Worm (Caenorhabditis elegans) whole organism, L4 larva: ENCODE data around the gene T05A10.6.

ENCODE experiments used
- F10B5.3 ChIP-seq: sonication (generic microtip); optimal IDR thresholded peaks from 2 replicates; lab custom pipeline; 2016; ENCODE audit warnings: mild to moderate bottlenecking, missing genetic modification characterization, missing compliant biosample characterization
- F37D6.2 ChIP-seq: sonication (generic microtip); optimal IDR thresholded peaks from 2 replicates; lab custom pipeline; 2016; ENCODE audit warnings: mild to moderate bottlenecking, missing genetic modification characterization, missing compliant biosample characterization
- T20F7.1 ChIP-seq: fragments of 200-800 bp; sonication (Bioruptor generic); optimal IDR thresholded peaks from 2 replicates; lab custom pipeline; 2018; ENCODE audit warnings: mild to moderate bottlenecking, missing genetic modification characterization, missing compliant biosample characterization
- Y75B8A.6 ChIP-seq: fragments of 200-800 bp; sonication (Bioruptor generic); IDR thresholded peaks from 2 replicates; pipeline ENCODE4 v1.3.6; 2022; ENCODE audit warnings: missing genetic modification reagents, missing genetic modification characterization, missing compliant biosample characterization
- ZK546.5 ChIP-seq, 2 experiments: sonication (generic microtip); optimal IDR thresholded peaks; 2 replicates each; lab custom pipeline; 2017; ENCODE audit warnings: missing biosample characterization in 2 of 2, missing genetic modification characterization in 2 of 2
- aha-1 ChIP-seq: fragments of 150-350 bp; peaks from one replicate; lab custom pipeline; 2014; ENCODE audit warnings: missing biosample characterization, missing genetic modification characterization
- ama-1 ChIP-seq: fragments of 150-350 bp; optimal IDR thresholded peaks from 2 replicates; lab custom pipeline; 2014; ENCODE audit warnings: inconsistent platforms, mixed read lengths
- arid-1 ChIP-seq: fragments of 200-800 bp; sonication (Bioruptor generic); conservative IDR thresholded peaks from 2 replicates; pipeline ENCODE4 v1.3.6; 2022; ENCODE audit warnings: missing genetic modification reagents, missing genetic modification characterization, missing compliant biosample characterization
- attf-4 ChIP-seq: sonication (generic microtip); optimal IDR thresholded peaks from 3 replicates; lab custom pipeline; 2017; ENCODE audit warnings: missing biosample characterization, missing genetic modification characterization
- ceh-20 ChIP-seq: fragments of 200-800 bp; sonication (Bioruptor generic); IDR thresholded peaks from 2 replicates; pipeline ENCODE4 v1.3.6; 2022; ENCODE audit warnings: missing genetic modification reagents, missing genetic modification characterization, missing compliant biosample characterization
- ceh-32 ChIP-seq: sonication (generic microtip); optimal IDR thresholded peaks from 2 replicates; lab custom pipeline; 2016; ENCODE audit warnings: mild to moderate bottlenecking, missing genetic modification characterization, missing compliant biosample characterization; ENCODE audit not compliant: poor library complexity
- ceh-44 ChIP-seq: fragments of 200-800 bp; sonication (Bioruptor generic); IDR thresholded peaks from 2 replicates; pipeline ENCODE4 v1.3.6; 2022; ENCODE audit warnings: missing genetic modification reagents, missing genetic modification characterization, missing compliant biosample characterization
- ces-1 ChIP-seq: fragments of 150-350 bp; sonication (generic microtip); optimal IDR thresholded peaks from 4 replicates; lab custom pipeline; 2014; ENCODE audit warnings: missing biosample characterization, missing genetic modification reagents, missing genetic modification characterization
- cey-2 ChIP-seq: sonication (generic microtip); optimal IDR thresholded peaks from 3 replicates; lab custom pipeline; 2017; ENCODE audit warnings: missing genetic modification characterization, mild to moderate bottlenecking, missing compliant biosample characterization, antibody characterized with exemption, borderline replicate concordance; ENCODE audit not compliant: insufficient read depth
- ctbp-1 ChIP-seq: fragments of 200-800 bp; sonication (Bioruptor generic); IDR thresholded peaks from 2 replicates; pipeline ENCODE4 v1.3.6; 2022; ENCODE audit warnings: missing genetic modification reagents, missing genetic modification characterization, missing compliant biosample characterization
- daf-16 ChIP-seq, 3 experiments: sonication (generic microtip); optimal IDR thresholded peaks; 2 replicates each; lab custom pipeline; 2016 to 2017; ENCODE audit warnings: missing genetic modification characterization in 3 of 3, missing genetic modification reagents in 3 of 3, mild to moderate bottlenecking in 2 of 3, missing compliant biosample characterization in 2 of 3, missing biosample characterization in 1 of 3, moderate library complexity in 1 of 3
- daf-19 ChIP-seq: fragments of 200-800 bp; sonication (Bioruptor generic); conservative IDR thresholded peaks from 2 replicates; pipeline ENCODE4 v1.3.6; 2022; ENCODE audit warnings: missing genetic modification characterization, missing compliant biosample characterization
- dmd-6 ChIP-seq: fragments of 200-800 bp; sonication (Bioruptor generic); IDR thresholded peaks from 2 replicates; pipeline ENCODE4 v1.3.6; 2022; ENCODE audit warnings: missing genetic modification reagents, missing genetic modification characterization, missing compliant biosample characterization
- duxl-1 ChIP-seq: sonication (generic microtip); optimal IDR thresholded peaks from 2 replicates; lab custom pipeline; 2016; ENCODE audit warnings: mild to moderate bottlenecking, missing genetic modification characterization, moderate library complexity, missing compliant biosample characterization; ENCODE audit not compliant: poor library complexity
- egl-43 ChIP-seq: fragments of 200-800 bp; sonication (Bioruptor generic); IDR thresholded peaks from 2 replicates; pipeline ENCODE4 v1.3.6; 2022; ENCODE audit warnings: missing genetic modification reagents, missing genetic modification characterization, missing compliant biosample characterization
- hlh-11 ChIP-seq: fragments of 200-800 bp; sonication (Bioruptor generic); optimal IDR thresholded peaks from 2 replicates; lab custom pipeline; 2018; ENCODE audit warnings: mild to moderate bottlenecking, missing genetic modification characterization, missing compliant biosample characterization
- hlh-30 ChIP-seq: sonication (generic microtip); optimal IDR thresholded peaks from 2 replicates; lab custom pipeline; 2017; ENCODE audit warnings: antibody characterized with exemption, mild to moderate bottlenecking, missing genetic modification characterization, missing compliant biosample characterization; ENCODE audit not compliant: insufficient read depth
- hmg-1.1 ChIP-seq: fragments of 200-800 bp; sonication (Bioruptor generic); IDR thresholded peaks from 2 replicates; pipeline ENCODE4 v1.3.6; 2022; ENCODE audit warnings: missing genetic modification reagents, missing genetic modification characterization, missing compliant biosample characterization
- lir-3 ChIP-seq: sonication (generic microtip); optimal IDR thresholded peaks from 2 replicates; lab custom pipeline; 2016; ENCODE audit warnings: mild to moderate bottlenecking, missing genetic modification characterization, missing compliant biosample characterization
- lsy-2 ChIP-seq, 2 experiments: fragments of 150-350 bp in 1 of 2; sonication (generic microtip) in 1 of 2; optimal IDR thresholded peaks; 2 replicates each; lab custom pipeline; 2014 to 2017; ENCODE audit warnings: missing biosample characterization in 2 of 2, missing genetic modification characterization in 2 of 2
- madf-9 ChIP-seq: fragments of 200-800 bp; sonication (Bioruptor generic); conservative IDR thresholded peaks from 2 replicates; pipeline ENCODE4 v1.3.6; 2022; ENCODE audit warnings: missing genetic modification reagents, missing genetic modification characterization, missing compliant biosample characterization
- mep-1 ChIP-seq: fragments of 150-350 bp; sonication (generic microtip); optimal IDR thresholded peaks from 3 replicates; lab custom pipeline; 2014; ENCODE audit warnings: missing biosample characterization, missing genetic modification characterization
- mes-2 ChIP-seq: sonication (generic microtip); optimal IDR thresholded peaks from 2 replicates; lab custom pipeline; 2016; ENCODE audit warnings: missing genotype, mild to moderate bottlenecking, missing genetic modification characterization, missing compliant biosample characterization; ENCODE audit not compliant: poor library complexity, severe bottlenecking
- nhr-10 ChIP-seq: fragments of 150-350 bp; optimal IDR thresholded peaks from 2 replicates; lab custom pipeline; 2014; ENCODE audit warnings: missing biosample characterization, missing genetic modification characterization
- nhr-237 ChIP-seq: sonication (generic microtip); optimal IDR thresholded peaks from 2 replicates; lab custom pipeline; 2017; ENCODE audit warnings: missing biosample characterization, missing genetic modification characterization
- nhr-28 ChIP-seq: fragments of 150-350 bp; optimal IDR thresholded peaks from 2 replicates; lab custom pipeline; 2014; ENCODE audit warnings: missing biosample characterization, missing genetic modification characterization
- nhr-48 ChIP-seq: sonication (generic microtip); optimal IDR thresholded peaks from 2 replicates; lab custom pipeline; 2016; ENCODE audit warnings: mild to moderate bottlenecking, missing genetic modification characterization, missing compliant biosample characterization
- nhr-6 ChIP-seq: fragments of 150-350 bp; optimal IDR thresholded peaks from 2 replicates; lab custom pipeline; 2014; ENCODE audit warnings: missing biosample characterization, missing genetic modification characterization
- nhr-76 ChIP-seq: fragments of 150-350 bp; optimal IDR thresholded peaks from 2 replicates; lab custom pipeline; 2014; ENCODE audit warnings: missing biosample characterization, missing genetic modification characterization
- pha-4 ChIP-seq, 2 experiments: fragments of 150-350 bp in 1 of 2; fragments of 200-800 bp in 1 of 2; sonication (Bioruptor generic) in 1 of 2; IDR thresholded peaks in 1 of 2; optimal IDR thresholded peaks in 1 of 2; 2 replicates each; pipeline versions ENCODE4 v1.3.6 to Lab custom; 2014 to 2022; ENCODE audit warnings: missing genetic modification characterization in 2 of 2, missing genetic modification reagents in 2 of 2, missing biosample characterization in 1 of 2, missing compliant biosample characterization in 1 of 2
- rbr-2 ChIP-seq: sonication (generic microtip); optimal IDR thresholded peaks from 2 replicates; lab custom pipeline; 2016; ENCODE audit warnings: missing genotype, missing genetic modification characterization, missing compliant biosample characterization
- set-16 ChIP-seq: fragments of 200-800 bp; sonication (Bioruptor generic); IDR thresholded peaks from 2 replicates; pipeline ENCODE4 v1.3.6; 2022; ENCODE audit warnings: missing genetic modification reagents, missing genetic modification characterization, missing compliant biosample characterization
- spr-3 ChIP-seq: fragments of 200-800 bp; sonication (Bioruptor generic); optimal IDR thresholded peaks from 2 replicates; lab custom pipeline; 2018; ENCODE audit warnings: mild to moderate bottlenecking, missing genetic modification characterization, missing compliant biosample characterization
- tag-97 ChIP-seq: fragments of 200-800 bp; sonication (Bioruptor generic); IDR thresholded peaks from 2 replicates; pipeline ENCODE4 v1.3.6; 2022; ENCODE audit warnings: missing genetic modification characterization, missing compliant biosample characterization
- unc-62 ChIP-seq, 3 experiments: fragments of 150-350 bp in 1 of 3; sonication (generic microtip); optimal IDR thresholded peaks in 2 of 3; peaks in 1 of 3; 1 replicate in 1 of 3; 2 replicates in 2 of 3; lab custom pipeline; 2014 to 2017; ENCODE audit warnings: missing biosample characterization in 3 of 3, missing genetic modification characterization in 3 of 3, missing genetic modification reagents in 3 of 3, missing genotype in 1 of 3
- zag-1 ChIP-seq: fragments of 150-350 bp; optimal IDR thresholded peaks from 2 replicates; lab custom pipeline; 2014; ENCODE audit warnings: missing biosample characterization, missing genetic modification characterization
- zfp-2 ChIP-seq: sonication (generic microtip); optimal IDR thresholded peaks from 2 replicates; lab custom pipeline; 2016; ENCODE audit warnings: mild to moderate bottlenecking, missing genetic modification characterization, missing compliant biosample characterization

T05A10.6 gene

ce11 chrX:10768289-10769153, 26.0 kb downstream of the T05A10.6 start (continued):
- TF ChIP-seq hmg-1.1 (GFP tag; lab: Robert Waterston, UW) (0 out of 2 replicates have a peak, but pooled peaks have one; percentile 11), ZK546.5 (tag; optimal IDR thresholded peaks at IDR 0.05; lab: Kevin White, UChicago) (no peak), nhr-76 (tag; lab: Kevin White, UChicago) (no peak), ceh-32 (tag; lab: Kevin White, UChicago) (no peak), zag-1 (no peak), spr-3 (GFP tag; lab: Kevin White, UChicago) (no peak), Y75B8A.6 (no peak)

ce11 chrX:10767669-10768068, 26.9 kb downstream of the T05A10.6 start:
- TF ChIP-seq daf-16 (GFP tag; optimal IDR thresholded peaks at IDR 0.05; lab: Kevin White, UChicago) (no peak), daf-16 (tag; optimal IDR thresholded peaks at IDR 0.05; lab: Kevin White, UChicago) (peak; percentile 21), madf-9 (GFP tag; lab: Robert Waterston, UW) (0 out of 2 replicates have a peak, but pooled peaks have one; percentile 11), hmg-1.1 (GFP tag; lab: Robert Waterston, UW) (peak; percentile 50), nhr-6 (tag; lab: Kevin White, UChicago) (peak; percentile 3), ama-1 (lab: Kevin White, UChicago) (no peak), unc-62 (GFP tag; optimal IDR thresholded peaks at IDR 0.05 in 1 of 2; lab: Kevin White, UChicago) (peak in 1 of 2 experiments; percentile 88), unc-62 (tag; optimal IDR thresholded peaks at IDR 0.05; lab: Kevin White, UChicago) (no peak), lsy-2 (tag; optimal IDR thresholded peaks at IDR 0.05; lab: Kevin White, UChicago) (peak in 1 of 2 experiments; percentile 32), ctbp-1 (GFP tag; lab: Robert Waterston, UW) (0 out of 2 replicates have a peak, but pooled peaks have one; percentile 6), hlh-11 (tag; lab: Kevin White, UChicago) (peak; percentile 17), tag-97 (GFP tag; lab: Robert Waterston, UW) (0 out of 2 replicates have a peak, but pooled peaks have one; percentile 76), egl-43 (GFP tag; lab: Robert Waterston, UW) (peak; percentile 20; the same call in 1 of the 2 replicates), dmd-6 (GFP tag; lab: Robert Waterston, UW) (peak; percentile 12; the same call in 1 of the 2 replicates), ceh-44 (GFP tag; lab: Robert Waterston, UW) (no peak), mes-2 (tag; lab: Kevin White, UChicago) (peak; percentile 56), nhr-48 (peak; percentile 52), nhr-28 (tag; lab: Kevin White, UChicago) (no peak), rbr-2 (tag; lab: Kevin White, UChicago) (peak; percentile 34), attf-4 (tag; lab: Kevin White, UChicago) (no peak), aha-1 (tag; lab: Kevin White, UChicago) (peak; percentile 97), nhr-237 (tag; lab: Kevin White, UChicago) (no peak), ces-1 (peak; percentile 9)
- TF ChIP-seq, all 104 proteins: peak for 16

- TF ChIP-seq ceh-20 (no peak), daf-19 (GFP tag; lab: Robert Waterston, UW) (no peak), zfp-2 (no peak), cey-2 (tag; lab: Kevin White, UChicago) (no peak), duxl-1 (tag; lab: Kevin White, UChicago) (no peak), lir-3 (no peak), F37D6.2 (tag; lab: Kevin White, UChicago) (no peak), pha-4 (GFP tag; IDR thresholded peaks at IDR 0.05; lab: Robert Waterston, UW) (peak; percentile 53), pha-4 (tag; optimal IDR thresholded peaks at IDR 0.05; lab: Kevin White, UChicago) (peak; percentile 69), T20F7.1 (GFP tag; lab: Kevin White, UChicago) (no peak), F10B5.3 (tag; lab: Kevin White, UChicago) (no peak), set-16 (GFP tag; lab: Robert Waterston, UW) (no peak), tag-97 (GFP tag; lab: Robert Waterston, UW) (0 out of 2 replicates have a peak, but pooled peaks have one; percentile 69), arid-1 (GFP tag; lab: Robert Waterston, UW) (no peak), madf-9 (GFP tag; lab: Robert Waterston, UW) (no peak), nhr-10 (tag; lab: Kevin White, UChicago) (no peak), unc-62 (GFP tag; optimal IDR thresholded peaks at IDR 0.05 in 1 of 2; lab: Kevin White, UChicago) (peak in 1 of 2 experiments; percentile 5), unc-62 (tag; optimal IDR thresholded peaks at IDR 0.05; lab: Kevin White, UChicago) (no peak), hlh-30 (peak; percentile 40), mep-1 (no peak)
Observed at ce11 chrX:10766966-10767644, 27.4 kb downstream of the T05A10.6 start.
